Worm (Caenorhabditis elegans) whole organism, mixed stage, embryonic: Measurements from ENCODE around the gene F14B8.4.

Experiments used
- elt-1 ChIP-seq: sonication (generic microtip); optimal IDR thresholded peaks from 2 replicates; lab custom pipeline; 2017; ENCODE audit warnings: missing genetic modification characterization, mild to moderate bottlenecking, missing compliant biosample characterization, antibody characterized with exemption, moderate library complexity, borderline replicate concordance; ENCODE audit not compliant: insufficient read depth
- lin-13 ChIP-seq: fragments of 150-350 bp; optimal IDR thresholded peaks from 2 replicates; lab custom pipeline; 2014; ENCODE audit warnings: missing biosample characterization, missing genetic modification characterization
- mab-5 ChIP-seq: fragments of 150-350 bp; optimal IDR thresholded peaks from 2 replicates; lab custom pipeline; 2014; ENCODE audit warnings: missing biosample characterization, missing genetic modification characterization
- nhr-28 ChIP-seq: fragments of 150-350 bp; optimal IDR thresholded peaks from 2 replicates; lab custom pipeline; 2014; ENCODE audit warnings: missing biosample characterization, missing genetic modification characterization
- nhr-76 ChIP-seq: sonication (generic microtip); optimal IDR thresholded peaks from 2 replicates; lab custom pipeline; 2017; ENCODE audit warnings: missing biosample characterization, missing genetic modification characterization
- sptf-1 ChIP-seq: sonication (generic microtip); optimal IDR thresholded peaks from 2 replicates; lab custom pipeline; 2017; ENCODE audit warnings: mild to moderate bottlenecking, missing genetic modification characterization, moderate library complexity, missing compliant biosample characterization
- unc-39 ChIP-seq: fragments of 150-350 bp; optimal IDR thresholded peaks from 2 replicates; lab custom pipeline; 2014; ENCODE audit warnings: missing biosample characterization, missing genetic modification characterization
- unc-62 ChIP-seq: fragments of 150-350 bp; optimal IDR thresholded peaks from 2 replicates; lab custom pipeline; 2014; ENCODE audit warnings: missing biosample characterization, missing genetic modification reagents, missing genetic modification characterization

DNA sequence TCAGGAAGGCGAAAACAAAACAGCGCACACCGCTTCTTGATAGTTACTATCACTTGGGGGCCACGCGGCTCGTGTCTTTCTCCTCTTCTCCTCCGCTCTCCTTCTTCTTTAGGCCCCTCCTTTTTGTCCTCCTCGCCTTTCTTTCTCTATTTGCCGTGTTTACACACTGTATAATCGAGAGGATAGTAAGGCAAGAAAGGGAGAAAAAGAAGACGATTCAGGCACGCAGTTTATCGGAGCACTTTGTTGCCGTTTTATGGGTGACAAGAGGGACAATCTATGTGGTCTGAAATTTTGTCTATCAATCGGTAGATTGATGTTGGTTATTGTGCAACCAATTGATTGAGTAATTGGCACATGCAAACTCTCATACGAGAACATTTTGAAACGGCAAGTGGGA, 32.4 kb upstream of the F14B8.4 start, which contains the start of gene F14B8.6:
- no peak for TF ChIP-seq unc-39 (tag; lab: Kevin White, UChicago)
- no peak for TF ChIP-seq nhr-76 (tag; lab: Kevin White, UChicago)
- TF ChIP-seq mab-5 (tag; lab: Kevin White, UChicago), result no peak
- TF ChIP-seq lin-13 (tag; lab: Kevin White, UChicago), result no peak
- no peak for TF ChIP-seq sptf-1 (tag; lab: Kevin White, UChicago)
- no peak for TF ChIP-seq elt-1 (tag; lab: Kevin White, UChicago)
- TF ChIP-seq unc-62 (GFP tag; lab: Kevin White, UChicago), result no peak
- TF ChIP-seq nhr-28 (tag; lab: Kevin White, UChicago), result no peak
